Worm (Caenorhabditis elegans): ENCODE measurements around the gene C33H5.16.

ce11 chrIV:7830151-7830550, 27.0 kb upstream of the C33H5.16 start, which contains the start of gene mvb-12:
- no peak for TF ChIP-seq efl-1 (GFP tag; optimal IDR thresholded peaks at IDR 0.05)
- no peak for TF ChIP-seq madf-3 (GFP tag; IDR thresholded peaks at IDR 0.05)
- no peak for TF ChIP-seq pbrm-1 (GFP tag; IDR thresholded peaks at IDR 0.05)
